Fruit fly (Drosophila melanogaster) whole organism, embryonic: ENCODE results near the gene bon.
A peak's percentile ranks its signal among the peaks of the same experiment; 100 is the strongest.

ENCODE experiments used
- CG10147 ChIP-seq: fragments of 200-800 bp; sonication (Bioruptor generic); optimal IDR thresholded peaks from 2 replicates; lab custom pipeline; 2019; ENCODE audit warnings: missing biosample characterization, mild to moderate bottlenecking, missing genetic modification characterization, moderate library complexity
- CG10274 ChIP-seq: fragments of 200-800 bp; sonication (Bioruptor generic); optimal IDR thresholded peaks from 3 replicates; lab custom pipeline; 2017; ENCODE audit warnings: missing biosample characterization, mild to moderate bottlenecking, missing genetic modification characterization
- CG11398 ChIP-seq: fragments of 200-800 bp; sonication (Bioruptor generic); optimal IDR thresholded peaks from 2 replicates; lab custom pipeline; 2016; ENCODE audit warnings: missing biosample characterization, missing genetic modification characterization
- CG13624 ChIP-seq: fragments of 200-800 bp; sonication (Bioruptor generic); optimal IDR thresholded peaks from 2 replicates; lab custom pipeline; 2016; ENCODE audit warnings: missing biosample characterization, missing genetic modification characterization
- CG15073 ChIP-seq: fragments of 200-800 bp; sonication (Bioruptor generic); optimal IDR thresholded peaks from 2 replicates; lab custom pipeline; 2016; ENCODE audit warnings: missing biosample characterization, missing genetic modification characterization
- CG17186 ChIP-seq: fragments of 200-800 bp; sonication (Bioruptor generic); optimal IDR thresholded peaks from 3 replicates; lab custom pipeline; 2017; ENCODE audit warnings: missing biosample characterization, missing genetic modification reagents, missing genetic modification characterization
- CG17328 ChIP-seq: fragments of 200-800 bp; sonication (Bioruptor generic); IDR thresholded peaks from 2 replicates; pipeline ENCODE4 v1.3.6; 2022; ENCODE audit warnings: missing biosample characterization, missing genetic modification characterization
- CG18599 ChIP-seq: fragments of 200-800 bp; sonication (Bioruptor generic); optimal IDR thresholded peaks from 3 replicates; lab custom pipeline; 2017; ENCODE audit warnings: missing biosample characterization, missing genetic modification characterization, mild to moderate bottlenecking, moderate library complexity, missing genetic modification reagents
- CG2202 ChIP-seq: fragments of 200-800 bp; sonication (Bioruptor generic); optimal IDR thresholded peaks from 2 replicates; lab custom pipeline; 2018; ENCODE audit warnings: missing biosample characterization, mild to moderate bottlenecking, missing genetic modification characterization
- CG30020 ChIP-seq: fragments of 200-800 bp; optimal IDR thresholded peaks from 2 replicates; lab custom pipeline; 2019; ENCODE audit warnings: missing biosample characterization, mild to moderate bottlenecking, missing genetic modification characterization, moderate library complexity
- CG4282 ChIP-seq: fragments of 200-800 bp; sonication (Bioruptor generic); optimal IDR thresholded peaks from 2 replicates; lab custom pipeline; 2016; ENCODE audit warnings: missing biosample characterization, missing genetic modification characterization
- CG7745 ChIP-seq: fragments of 200-800 bp; sonication (Bioruptor generic); optimal IDR thresholded peaks from 2 replicates; lab custom pipeline; 2018; ENCODE audit warnings: missing biosample characterization, mild to moderate bottlenecking, missing genetic modification characterization, moderate library complexity
- CG7928 ChIP-seq: fragments of 200-800 bp; sonication (Bioruptor generic); optimal IDR thresholded peaks from 2 replicates; lab custom pipeline; 2017; ENCODE audit warnings: missing biosample characterization, mild to moderate bottlenecking, missing genetic modification characterization
- CG8359 ChIP-seq: fragments of 200-800 bp; sonication (Bioruptor generic); optimal IDR thresholded peaks from 2 replicates; lab custom pipeline; 2017; ENCODE audit warnings: missing biosample characterization, mild to moderate bottlenecking, missing genetic modification characterization, borderline replicate concordance
- D19A ChIP-seq: fragments of 200-800 bp; optimal IDR thresholded peaks from 3 replicates; lab custom pipeline; 2019; ENCODE audit warnings: missing biosample characterization, mild to moderate bottlenecking, missing genetic modification characterization, moderate library complexity
- D19B ChIP-seq: fragments of 200-800 bp; sonication (Bioruptor generic); optimal IDR thresholded peaks from 2 replicates; lab custom pipeline; 2017; ENCODE audit warnings: missing biosample characterization, mild to moderate bottlenecking, missing genetic modification characterization
- Dip2 ChIP-seq: fragments of 200-800 bp; sonication (Bioruptor generic); IDR thresholded peaks from 2 replicates; pipeline ENCODE4 v1.3.6; 2022; ENCODE audit warnings: missing biosample characterization, missing genetic modification characterization
- Eip74EF ChIP-seq, 2 experiments: fragments of 200-800 bp in 1 of 2; fragments of >200 bp in 1 of 2; sonication (Bioruptor generic) in 1 of 2; optimal IDR thresholded peaks; 2 replicates each; lab custom pipeline; 2017 to 2019; ENCODE audit warnings: missing biosample characterization in 2 of 2, missing genetic modification characterization in 2 of 2, mild to moderate bottlenecking in 1 of 2, moderate library complexity in 1 of 2
- Hr39 ChIP-seq: fragments of >200 bp; optimal IDR thresholded peaks from 2 replicates; lab custom pipeline; 2017
- Hr51 ChIP-seq, 2 experiments: fragments of 200-800 bp; sonication (Bioruptor generic); optimal IDR thresholded peaks; 2 replicates in 1 of 2; 3 replicates in 1 of 2; lab custom pipeline; 2016 to 2018; ENCODE audit warnings: missing biosample characterization in 2 of 2, missing genetic modification characterization in 2 of 2, mild to moderate bottlenecking in 1 of 2, moderate library complexity in 1 of 2
- Hr78 ChIP-seq, 2 experiments: fragments of 200-800 bp in 1 of 2; fragments of >200 bp in 1 of 2; sonication (Bioruptor generic) in 1 of 2; optimal IDR thresholded peaks; 2 replicates each; lab custom pipeline; 2017 to 2019; ENCODE audit warnings: missing biosample characterization in 2 of 2, missing genetic modification characterization in 2 of 2, mild to moderate bottlenecking in 1 of 2, moderate library complexity in 1 of 2
- NK7.1 ChIP-seq: fragments of 200-800 bp; sonication (Bioruptor generic); optimal IDR thresholded peaks from 3 replicates; lab custom pipeline; 2016; ENCODE audit warnings: missing biosample characterization, missing genetic modification characterization
- Nf-YB ChIP-seq: fragments of 200-800 bp; sonication (Bioruptor generic); optimal IDR thresholded peaks from 3 replicates; lab custom pipeline; 2019; ENCODE audit warnings: missing biosample characterization, mild to moderate bottlenecking, missing genetic modification characterization, moderate library complexity
- Oaz ChIP-seq: fragments of 200-800 bp; sonication (Bioruptor generic); IDR thresholded peaks from 2 replicates; pipeline ENCODE4 v1.3.6; 2022; ENCODE audit warnings: missing biosample characterization, missing genetic modification characterization
- Pdp1 ChIP-seq, 2 experiments: fragments of 200-800 bp; sonication (Bioruptor generic); optimal IDR thresholded peaks; 3 replicates each; lab custom pipeline; 2016; ENCODE audit warnings: missing biosample characterization in 2 of 2, missing genetic modification characterization in 2 of 2, mild to moderate bottlenecking in 1 of 2, moderate library complexity in 1 of 2
- Sin3A ChIP-seq: fragments of >200 bp; optimal IDR thresholded peaks from 2 replicates; lab custom pipeline; 2018
- TFAM ChIP-seq: fragments of 200-800 bp; sonication (Bioruptor generic); optimal IDR thresholded peaks from 2 replicates; lab custom pipeline; 2017; ENCODE audit warnings: missing biosample characterization, missing genetic modification characterization, inconsistent platforms
- Xrp1 ChIP-seq: fragments of 200-800 bp; sonication (Bioruptor generic); IDR thresholded peaks from 2 replicates; pipeline ENCODE4 v1.3.6; 2022; ENCODE audit warnings: missing biosample characterization, missing genetic modification characterization
- ac ChIP-seq: fragments of 200-800 bp; sonication (Bioruptor generic); optimal IDR thresholded peaks from 3 replicates; lab custom pipeline; 2017; ENCODE audit warnings: missing biosample characterization, mild to moderate bottlenecking, missing genetic modification characterization
- bab2 ChIP-seq: fragments of 200-800 bp; sonication (Bioruptor generic); optimal IDR thresholded peaks from 2 replicates; lab custom pipeline; 2016; ENCODE audit warnings: missing biosample characterization, missing genetic modification characterization
- bbx ChIP-seq: fragments of 200-800 bp; sonication (Bioruptor generic); IDR thresholded peaks from 2 replicates; pipeline ENCODE4 v1.3.6; 2022; ENCODE audit warnings: missing biosample characterization, missing genetic modification characterization; ENCODE audit not compliant: partially characterized antibody
- corto ChIP-seq: fragments of 200-800 bp; sonication (Bioruptor generic); optimal IDR thresholded peaks from 2 replicates; lab custom pipeline; 2016; ENCODE audit warnings: missing biosample characterization, mild to moderate bottlenecking, missing genetic modification characterization, moderate library complexity
- crol ChIP-seq: fragments of 200-800 bp; sonication (Bioruptor generic); IDR thresholded peaks from 2 replicates; pipeline ENCODE4 v1.3.6; 2022; ENCODE audit warnings: missing biosample characterization, missing genetic modification characterization
- disco-r ChIP-seq: fragments of 200-800 bp; sonication (Bioruptor generic); optimal IDR thresholded peaks from 2 replicates; lab custom pipeline; 2016; ENCODE audit warnings: missing biosample characterization, missing genetic modification characterization
- emc ChIP-seq: fragments of 200-800 bp; sonication (Bioruptor generic); optimal IDR thresholded peaks from 2 replicates; lab custom pipeline; 2016; ENCODE audit warnings: missing biosample characterization, missing genetic modification characterization
- exex ChIP-seq: fragments of 200-800 bp; sonication (Bioruptor generic); optimal IDR thresholded peaks from 4 replicates; lab custom pipeline; 2018; ENCODE audit warnings: missing biosample characterization, mild to moderate bottlenecking, missing genetic modification characterization, moderate library complexity
- gro ChIP-seq: fragments of 200-800 bp; sonication (Bioruptor generic); optimal IDR thresholded peaks from 2 replicates; lab custom pipeline; 2016; ENCODE audit warnings: missing biosample characterization, missing genetic modification characterization
- hth ChIP-seq: fragments of >200 bp; optimal IDR thresholded peaks from 2 replicates; lab custom pipeline; 2017; ENCODE audit warnings: inconsistent platforms
- knrl ChIP-seq: fragments of 200-800 bp; sonication (Bioruptor generic); IDR thresholded peaks from 3 replicates; pipeline ENCODE4 v1.3.6; 2022; ENCODE audit warnings: missing biosample characterization, missing genetic modification characterization; ENCODE audit not compliant: partially characterized antibody
- maf-S ChIP-seq: fragments of 200-800 bp; sonication (Bioruptor generic); optimal IDR thresholded peaks from 2 replicates; lab custom pipeline; 2016; ENCODE audit warnings: missing biosample characterization, missing genetic modification characterization
- onecut ChIP-seq: fragments of 200-800 bp; sonication (Bioruptor generic); IDR thresholded peaks from 2 replicates; pipeline ENCODE4 v1.3.6; 2022; ENCODE audit warnings: missing biosample characterization, missing genetic modification characterization
- org-1 ChIP-seq: fragments of 200-800 bp; sonication (Bioruptor generic); optimal IDR thresholded peaks from 2 replicates; lab custom pipeline; 2017; ENCODE audit warnings: missing biosample characterization, missing genetic modification characterization
- pita ChIP-seq: fragments of 200-800 bp; sonication (Bioruptor generic); optimal IDR thresholded peaks from 2 replicates; lab custom pipeline; 2017; ENCODE audit warnings: missing biosample characterization, mild to moderate bottlenecking, missing genetic modification characterization
- prd ChIP-seq, 3 experiments: fragments of >200 bp in 2 of 3; fragments of 200-800 bp in 1 of 3; sonication (Bioruptor generic) in 1 of 3; optimal IDR thresholded peaks in 2 of 3; IDR thresholded peaks in 1 of 3; 2 replicates in 2 of 3; 3 replicates in 1 of 3; pipeline versions ENCODE4 v1.3.6 to Lab custom; 2017 to 2022; ENCODE audit warnings: missing biosample characterization in 1 of 3, missing genetic modification characterization in 1 of 3
- repo ChIP-seq: fragments of 200-800 bp; sonication (Bioruptor generic); optimal IDR thresholded peaks from 2 replicates; lab custom pipeline; 2016; ENCODE audit warnings: missing biosample characterization, missing genetic modification characterization
- slou ChIP-seq: fragments of 200-800 bp; sonication (Bioruptor generic); optimal IDR thresholded peaks from 3 replicates; lab custom pipeline; 2016; ENCODE audit warnings: missing biosample characterization, missing genetic modification characterization
- sqz ChIP-seq: fragments of 200-800 bp; sonication (Bioruptor generic); optimal IDR thresholded peaks from 3 replicates; lab custom pipeline; 2018; ENCODE audit warnings: missing biosample characterization, mild to moderate bottlenecking, missing genetic modification characterization
- wek ChIP-seq: fragments of 200-800 bp; sonication (Bioruptor generic); optimal IDR thresholded peaks from 3 replicates; lab custom pipeline; 2018; ENCODE audit warnings: missing biosample characterization, mild to moderate bottlenecking, missing genetic modification characterization, moderate library complexity

bon gene

DNA sequence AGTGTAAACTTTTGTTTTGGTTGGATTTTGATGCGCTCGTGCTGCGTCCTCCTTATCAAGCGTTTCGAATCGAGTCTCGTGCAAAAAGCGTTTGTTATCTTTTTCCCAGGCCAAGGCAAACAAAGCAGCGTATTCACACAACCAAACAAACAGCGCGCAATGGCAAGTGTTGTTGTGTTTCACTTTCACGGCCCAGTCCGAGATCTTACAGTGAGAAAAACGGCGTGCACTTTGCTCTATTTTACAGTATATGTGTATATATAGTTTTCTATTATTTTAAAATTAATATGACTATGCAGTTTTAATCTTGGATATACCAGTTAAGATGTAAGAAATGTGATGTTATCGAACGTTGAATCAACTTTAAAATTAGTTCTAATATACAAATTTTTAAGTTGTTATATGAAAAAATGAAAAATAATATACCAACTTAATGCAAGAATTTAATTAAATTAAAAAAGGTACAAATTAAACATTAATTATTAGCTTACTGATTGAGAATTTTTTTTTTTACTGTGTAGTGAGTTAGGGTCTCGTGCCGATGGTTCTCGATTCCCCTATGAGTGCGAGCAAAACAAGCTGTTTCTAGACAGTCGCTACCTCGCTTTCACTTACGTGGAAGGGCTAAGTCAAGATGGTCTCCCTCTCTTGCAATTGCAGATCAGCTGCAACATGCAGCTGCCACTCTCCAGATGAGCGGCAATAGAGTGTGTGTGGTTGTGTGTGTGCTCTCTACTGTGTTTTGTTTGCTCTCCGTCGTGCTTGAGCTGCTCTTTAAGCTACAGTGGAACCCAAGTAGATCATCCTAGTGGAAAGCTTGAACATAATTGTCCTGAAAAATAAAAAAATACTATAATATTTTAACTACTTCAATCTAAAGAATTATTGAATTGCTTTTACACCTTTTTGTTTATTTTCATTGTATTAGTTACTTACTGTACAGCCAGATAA, 1.5 kb downstream of the bon start (continued):
- TF ChIP-seq gro (GFP tag; lab: Kevin White, UChicago) (no peak), CG8359 (GFP tag; lab: Kevin White, UChicago) (peak; percentile 69), disco-r (GFP tag; lab: Kevin White, UChicago) (no peak), ac (GFP tag; lab: Kevin White, UChicago) (peak; percentile 91), maf-S (GFP tag; lab: Kevin White, UChicago) (no peak), CG17328 (GFP tag; lab: Robert Waterston, UW) (peak; percentile 82), Hr39 (lab: Kevin White, UChicago) (no peak), CG18599 (GFP tag; lab: Kevin White, UChicago) (peak; percentile 85), Sin3A (lab: Kevin White, UChicago) (no peak), D19A (peak; percentile 93), Eip74EF (GFP tag; optimal IDR thresholded peaks at IDR 0.05; lab: Kevin White, UChicago) (peak in 1 of 2 experiments; percentile 94), CG7928 (GFP tag; lab: Kevin White, UChicago) (no peak), bab2 (GFP tag; lab: Kevin White, UChicago) (peak; percentile 30), CG10147 (peak; percentile 89), bbx (no peak), CG11398 (GFP tag; lab: Kevin White, UChicago) (no peak), org-1 (GFP tag; lab: Kevin White, UChicago) (peak; percentile 86), CG7745 (tag; lab: Kevin White, UChicago) (no peak), sqz (GFP tag; lab: Kevin White, UChicago) (peak; percentile 91), corto (no peak), exex (tag; lab: Kevin White, UChicago) (peak; percentile 17), CG17186 (GFP tag; lab: Kevin White, UChicago) (peak; percentile 17), wek (GFP tag; lab: Kevin White, UChicago) (no peak), Pdp1 (GFP tag; optimal IDR thresholded peaks at IDR 0.05; lab: Kevin White, UChicago) (peak in 1 of 2 experiments; percentile 13), TFAM (GFP tag; lab: Kevin White, UChicago) (peak; percentile 31), CG2202 (tag; lab: Kevin White, UChicago) (peak; percentile 81), onecut (GFP tag; lab: Robert Waterston, UW) (peak; percentile 67), Dip2 (GFP tag; lab: Robert Waterston, UW) (no peak), Hr51 (GFP tag; optimal IDR thresholded peaks at IDR 0.05; lab: Kevin White, UChicago) (peak in 1 of 2 experiments; percentile 92), slou (GFP tag; lab: Kevin White, UChicago) (peak; percentile 67), Oaz (GFP tag; lab: Robert Waterston, UW) (peak; percentile 42; the same call in 1 of the 2 replicates), knrl (GFP tag; lab: Robert Waterston, UW) (no peak), CG10274 (GFP tag; lab: Kevin White, UChicago) (peak; percentile 35), Nf-YB (GFP tag; lab: Kevin White, UChicago) (peak; percentile 84), D19B (GFP tag; lab: Kevin White, UChicago) (no peak), CG13624 (GFP tag; lab: Kevin White, UChicago) (no peak), NK7.1 (GFP tag; lab: Kevin White, UChicago) (no peak), Xrp1 (peak; percentile 94), pita (GFP tag; lab: Kevin White, UChicago) (no peak), repo (GFP tag; lab: Kevin White, UChicago) (no peak), prd (optimal IDR thresholded peaks at IDR 0.05; lab: Kevin White, UChicago) (no peak), prd (GFP tag; IDR thresholded peaks at IDR 0.05; lab: Robert Waterston, UW) (peak; percentile 86), hth (lab: Kevin White, UChicago) (no peak), Hr78 (GFP tag; optimal IDR thresholded peaks at IDR 0.05; lab: Kevin White, UChicago) (peak in 1 of 2 experiments; percentile 82), CG15073 (GFP tag; lab: Kevin White, UChicago) (no peak), CG4282 (GFP tag; lab: Kevin White, UChicago) (no peak), CG30020 (tag; lab: Kevin White, UChicago) (peak; percentile 72), emc (no peak), crol (GFP tag; lab: Robert Waterston, UW) (no peak)
